Fruit fly (Drosophila melanogaster) whole organism, embryonic: ENCODE results near the gene mRpL50.

Experiments
- Atf6 ChIP-seq: fragments of 200-800 bp; sonication (Bioruptor generic); IDR thresholded peaks from 2 replicates; pipeline ENCODE4 v1.3.6; 2022; ENCODE audit warnings: missing biosample characterization, missing genetic modification characterization
- CG10147 ChIP-seq: fragments of 200-800 bp; sonication (Bioruptor generic); optimal IDR thresholded peaks from 2 replicates; lab custom pipeline; 2019; ENCODE audit warnings: missing biosample characterization, mild to moderate bottlenecking, missing genetic modification characterization, moderate library complexity
- CG10959 ChIP-seq: fragments of 200-800 bp; sonication (Bioruptor generic); IDR thresholded peaks from 2 replicates; pipeline ENCODE4 v1.3.6; 2022; ENCODE audit warnings: missing biosample characterization, missing genetic modification characterization
- CG11695 ChIP-seq: fragments of 200-800 bp; sonication (Bioruptor generic); IDR thresholded peaks from 3 replicates; pipeline ENCODE4 v1.3.6; 2022; ENCODE audit warnings: missing biosample characterization, missing genetic modification characterization
- CG13894 ChIP-seq: fragments of 200-800 bp; sonication (Bioruptor generic); optimal IDR thresholded peaks from 3 replicates; lab custom pipeline; 2018; ENCODE audit warnings: missing biosample characterization, mild to moderate bottlenecking, missing genetic modification characterization, moderate library complexity
- CG1603 ChIP-seq: fragments of 200-800 bp; sonication (Bioruptor generic); optimal IDR thresholded peaks from 2 replicates; lab custom pipeline; 2019; ENCODE audit warnings: missing biosample characterization, mild to moderate bottlenecking, missing genetic modification characterization, moderate library complexity
- CG17385 ChIP-seq: fragments of 200-800 bp; sonication (Bioruptor generic); optimal IDR thresholded peaks from 3 replicates; lab custom pipeline; 2018; ENCODE audit warnings: missing biosample characterization, mild to moderate bottlenecking, missing genetic modification characterization
- CG17802 ChIP-seq: fragments of 200-800 bp; sonication (Bioruptor generic); optimal IDR thresholded peaks from 2 replicates; lab custom pipeline; 2018; ENCODE audit warnings: missing biosample characterization, mild to moderate bottlenecking, missing genetic modification characterization, moderate library complexity
- CG17829 ChIP-seq: fragments of 200-800 bp; optimal IDR thresholded peaks from 2 replicates; lab custom pipeline; 2019; ENCODE audit warnings: missing biosample characterization, mild to moderate bottlenecking, missing genetic modification characterization, moderate library complexity
- CG18476 ChIP-seq: fragments of 200-800 bp; sonication (Bioruptor generic); optimal IDR thresholded peaks from 2 replicates; lab custom pipeline; 2016; ENCODE audit warnings: missing biosample characterization, mild to moderate bottlenecking, missing genetic modification characterization
- CG2116 ChIP-seq: fragments of 200-800 bp; sonication (Bioruptor generic); optimal IDR thresholded peaks from 3 replicates; lab custom pipeline; 2018; ENCODE audit warnings: missing biosample characterization, mild to moderate bottlenecking, missing genetic modification characterization
- CG30431 ChIP-seq: fragments of 200-800 bp; sonication (Bioruptor generic); optimal IDR thresholded peaks from 2 replicates; lab custom pipeline; 2017; ENCODE audit warnings: missing biosample characterization, missing genetic modification characterization
- CG31441 ChIP-seq: fragments of 200-800 bp; sonication (Bioruptor generic); IDR thresholded peaks from 2 replicates; pipeline ENCODE4 v1.3.6; 2022; ENCODE audit warnings: missing biosample characterization, missing genetic modification characterization
- CG32532 ChIP-seq: fragments of 200-800 bp; sonication (Bioruptor generic); IDR thresholded peaks from 2 replicates; pipeline ENCODE4 v1.3.6; 2022; ENCODE audit warnings: missing biosample characterization, missing genetic modification characterization
- CG34224 ChIP-seq: fragments of 200-800 bp; sonication (Bioruptor generic); IDR thresholded peaks from 3 replicates; pipeline ENCODE4 v1.3.6; 2022; ENCODE audit warnings: missing biosample characterization, missing genetic modification characterization; ENCODE audit not compliant: partially characterized antibody
- CG34422 ChIP-seq: fragments of 200-800 bp; sonication (Bioruptor generic); IDR thresholded peaks from 3 replicates; pipeline ENCODE4 v1.3.6; 2022; ENCODE audit warnings: missing biosample characterization, missing genetic modification characterization
- CG3838 ChIP-seq: fragments of 200-800 bp; sonication (Bioruptor generic); optimal IDR thresholded peaks from 3 replicates; lab custom pipeline; 2016; ENCODE audit warnings: missing biosample characterization, missing genetic modification characterization
- CG4360 ChIP-seq: fragments of 200-800 bp; sonication (Bioruptor generic); IDR thresholded peaks from 2 replicates; pipeline ENCODE4 v1.3.6; 2022; ENCODE audit warnings: missing biosample characterization, missing genetic modification characterization
- CG4730 ChIP-seq: fragments of 200-800 bp; sonication (Bioruptor generic); IDR thresholded peaks from 2 replicates; pipeline ENCODE4 v1.3.6; 2022; ENCODE audit warnings: missing biosample characterization, missing genetic modification characterization
- CG6689 ChIP-seq: fragments of 200-800 bp; sonication (Bioruptor generic); IDR thresholded peaks from 2 replicates; pipeline ENCODE4 v1.3.6; 2022; ENCODE audit warnings: missing biosample characterization, missing genetic modification characterization
- CG7372 ChIP-seq: fragments of 200-800 bp; sonication (Bioruptor generic); IDR thresholded peaks from 2 replicates; pipeline ENCODE4 v1.3.6; 2022; ENCODE audit warnings: missing biosample characterization, missing genetic modification characterization
- CG8765 ChIP-seq: fragments of 200-800 bp; sonication (Bioruptor generic); IDR thresholded peaks from 2 replicates; pipeline ENCODE4 v1.3.6; 2022; ENCODE audit warnings: missing biosample characterization, missing genetic modification characterization
- CHES-1-like ChIP-seq: fragments of 200-800 bp; sonication (Bioruptor generic); optimal IDR thresholded peaks from 2 replicates; lab custom pipeline; 2016; ENCODE audit warnings: missing biosample characterization, missing genetic modification characterization
- Chrac-16 ChIP-seq: fragments of 200-800 bp; sonication (Bioruptor generic); optimal IDR thresholded peaks from 3 replicates; lab custom pipeline; 2016; ENCODE audit warnings: missing biosample characterization, missing genetic modification characterization
- CoRest ChIP-seq: fragments of 200-800 bp; sonication (Bioruptor generic); optimal IDR thresholded peaks from 3 replicates; lab custom pipeline; 2018; ENCODE audit warnings: missing biosample characterization, mild to moderate bottlenecking, missing genetic modification characterization, moderate library complexity
- Dbx ChIP-seq: fragments of 200-800 bp; sonication (Bioruptor generic); IDR thresholded peaks from 3 replicates; pipeline ENCODE4 v1.3.6; 2022; ENCODE audit warnings: missing biosample characterization, missing genetic modification characterization
- Dll ChIP-seq: fragments of 200-800 bp; sonication (Bioruptor generic); IDR thresholded peaks from 4 replicates; pipeline ENCODE4 v1.3.6; 2022; ENCODE audit warnings: missing biosample characterization, missing genetic modification characterization; ENCODE audit not compliant: partially characterized antibody
- Doc2 ChIP-seq: fragments of 200-800 bp; sonication (Bioruptor generic); IDR thresholded peaks from 2 replicates; pipeline ENCODE4 v1.3.6; 2022; ENCODE audit warnings: missing biosample characterization, missing genetic modification characterization
- Doc3 ChIP-seq: fragments of 200-800 bp; sonication (Bioruptor generic); IDR thresholded peaks from 3 replicates; pipeline ENCODE4 v1.3.6; 2022; ENCODE audit warnings: missing biosample characterization, missing genetic modification characterization; ENCODE audit not compliant: partially characterized antibody
- Fer3 ChIP-seq: fragments of 200-800 bp; sonication (Bioruptor generic); optimal IDR thresholded peaks from 2 replicates; lab custom pipeline; 2018; ENCODE audit warnings: missing biosample characterization, mild to moderate bottlenecking, missing genetic modification characterization, moderate library complexity
- HmgD ChIP-seq: fragments of 200-800 bp; sonication (Bioruptor generic); optimal IDR thresholded peaks from 3 replicates; lab custom pipeline; 2016; ENCODE audit warnings: missing biosample characterization, missing genetic modification characterization
- Lhr ChIP-seq: fragments of 200-800 bp; sonication (Bioruptor generic); optimal IDR thresholded peaks from 3 replicates; lab custom pipeline; 2017; ENCODE audit warnings: mild to moderate bottlenecking, missing biosample characterization, missing genetic modification reagents, missing genetic modification characterization
- Lim3 ChIP-seq: fragments of 200-800 bp; sonication (Bioruptor generic); IDR thresholded peaks from 2 replicates; pipeline ENCODE4 v1.3.6; 2022; ENCODE audit warnings: missing biosample characterization, missing genetic modification characterization
- Mes4 ChIP-seq: fragments of 200-800 bp; sonication (Bioruptor generic); optimal IDR thresholded peaks from 2 replicates; lab custom pipeline; 2016; ENCODE audit warnings: missing biosample characterization, missing genetic modification characterization
- Stat92E ChIP-seq, 3 experiments: fragments of >200 bp in 2 of 3; fragments of 200-800 bp in 1 of 3; sonication (Bioruptor generic) in 1 of 3; optimal IDR thresholded peaks; 2 replicates each; lab custom pipeline; 2017 to 2019; ENCODE audit warnings: missing biosample characterization in 3 of 3, missing genetic modification characterization in 3 of 3, mild to moderate bottlenecking in 1 of 3, moderate library complexity in 1 of 3
- Tbp ChIP-seq: fragments of >200 bp; optimal IDR thresholded peaks from 2 replicates; lab custom pipeline; 2018; ENCODE audit warnings: missing biosample characterization, missing genetic modification characterization
- ab ChIP-seq: fragments of 200-800 bp; sonication (Bioruptor generic); optimal IDR thresholded peaks from 2 replicates; lab custom pipeline; 2016; ENCODE audit warnings: missing biosample characterization, missing genetic modification characterization
- bowl ChIP-seq: fragments of 200-800 bp; sonication (Bioruptor generic); IDR thresholded peaks from 2 replicates; pipeline ENCODE4 v1.3.6; 2022; ENCODE audit warnings: missing biosample characterization, missing genetic modification characterization
- cad ChIP-seq: fragments of >200 bp; optimal IDR thresholded peaks from 2 replicates; lab custom pipeline; 2017; ENCODE audit warnings: missing biosample characterization, missing genetic modification characterization
- chinmo ChIP-seq: fragments of 200-800 bp; sonication (Bioruptor generic); IDR thresholded peaks from 4 replicates; pipeline ENCODE4 v1.3.6; 2022; ENCODE audit warnings: missing biosample characterization, missing genetic modification characterization; ENCODE audit not compliant: partially characterized antibody
- dpn ChIP-seq, 2 experiments: fragments of 200-800 bp; sonication (Bioruptor generic); optimal IDR thresholded peaks; 3 replicates each; lab custom pipeline; 2016; ENCODE audit warnings: missing biosample characterization in 2 of 2, missing genetic modification characterization in 2 of 2
- fu2 ChIP-seq: fragments of 200-800 bp; sonication (Bioruptor generic); optimal IDR thresholded peaks from 2 replicates; lab custom pipeline; 2016; ENCODE audit warnings: missing biosample characterization, missing genetic modification characterization
- gem ChIP-seq: fragments of 200-800 bp; sonication (Bioruptor generic); optimal IDR thresholded peaks from 2 replicates; lab custom pipeline; 2019; ENCODE audit warnings: missing biosample characterization, mild to moderate bottlenecking, missing genetic modification characterization, moderate library complexity
- hth ChIP-seq: fragments of >200 bp; optimal IDR thresholded peaks from 2 replicates; lab custom pipeline; 2017; ENCODE audit warnings: inconsistent platforms
- klu ChIP-seq: fragments of 200-800 bp; sonication (Bioruptor generic); IDR thresholded peaks from 2 replicates; pipeline ENCODE4 v1.3.6; 2022; ENCODE audit warnings: missing biosample characterization, missing genetic modification characterization
- lab ChIP-seq: fragments of 200-800 bp; sonication (Bioruptor generic); optimal IDR thresholded peaks from 3 replicates; lab custom pipeline; 2017; ENCODE audit warnings: missing biosample characterization, missing genetic modification characterization, mild to moderate bottlenecking, moderate library complexity, missing genetic modification reagents
- prd ChIP-seq, 3 experiments: fragments of >200 bp in 2 of 3; fragments of 200-800 bp in 1 of 3; sonication (Bioruptor generic) in 1 of 3; optimal IDR thresholded peaks in 2 of 3; IDR thresholded peaks in 1 of 3; 2 replicates in 2 of 3; 3 replicates in 1 of 3; pipeline versions ENCODE4 v1.3.6 to Lab custom; 2017 to 2022; ENCODE audit warnings: missing biosample characterization in 1 of 3, missing genetic modification characterization in 1 of 3
- schlank ChIP-seq: fragments of 200-800 bp; sonication (Bioruptor generic); optimal IDR thresholded peaks from 2 replicates; lab custom pipeline; 2018; ENCODE audit warnings: missing biosample characterization, mild to moderate bottlenecking, missing genetic modification characterization
- slou ChIP-seq: fragments of 200-800 bp; sonication (Bioruptor generic); optimal IDR thresholded peaks from 3 replicates; lab custom pipeline; 2016; ENCODE audit warnings: missing biosample characterization, missing genetic modification characterization
- vvl ChIP-seq: fragments of 200-800 bp; sonication (Bioruptor generic); IDR thresholded peaks from 2 replicates; pipeline ENCODE4 v1.3.6; 2022; ENCODE audit warnings: missing biosample characterization, missing genetic modification characterization

mRpL50 gene

DNA sequence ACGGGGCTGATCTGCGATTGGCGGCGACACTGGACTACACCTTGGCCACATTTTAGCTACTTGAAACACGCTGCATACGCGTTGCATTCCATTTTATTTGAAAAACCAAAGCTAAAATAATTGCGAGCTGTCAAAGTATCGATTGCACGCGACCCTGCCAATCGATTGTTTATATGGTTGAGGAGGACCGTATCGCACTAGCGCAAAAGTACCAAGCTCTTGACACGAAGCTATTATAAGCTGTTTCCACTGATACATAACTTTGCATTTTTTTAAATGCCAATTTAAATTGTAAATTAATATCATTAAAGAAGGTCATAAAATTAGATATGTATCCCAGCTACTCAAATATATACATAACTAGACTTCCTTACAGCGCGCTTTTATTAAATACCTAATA is 5.4 kb upstream of the mRpL50 start, which contains the start of gene Cdc27 (continued):
- peak; percentile 62 for TF ChIP-seq CoRest (tag; lab: Kevin White, UChicago)
- TF ChIP-seq CG11695 (GFP tag; lab: Robert Waterston, UW), result peak; percentile 30; the same call in 1 of the 3 replicates
- TF ChIP-seq prd (optimal IDR thresholded peaks at IDR 0.05; lab: Kevin White, UChicago), result no peak
- peak; percentile 23; the same call in 1 of the 3 replicates for TF ChIP-seq prd (GFP tag; IDR thresholded peaks at IDR 0.05; lab: Robert Waterston, UW)
- TF ChIP-seq ab (GFP tag; lab: Kevin White, UChicago), result no peak
- TF ChIP-seq CG13894 (tag; lab: Kevin White, UChicago), result peak; percentile 44
- TF ChIP-seq CG30431 (GFP tag; lab: Kevin White, UChicago), result no peak
- peak; percentile 2 for TF ChIP-seq slou (GFP tag; lab: Kevin White, UChicago)
- TF ChIP-seq schlank (tag; lab: Kevin White, UChicago), result no peak
- TF ChIP-seq CG31441, result 0 out of 2 replicates have a peak, but pooled peaks have one; percentile 29
- peak; percentile 78 for TF ChIP-seq CG1603 (tag; lab: Kevin White, UChicago)
- peak; percentile 72 for TF ChIP-seq CG2116
- peak; percentile 55; the same call in 1 of the 4 replicates for TF ChIP-seq chinmo
- TF ChIP-seq klu (GFP tag; lab: Robert Waterston, UW), result no peak
- TF ChIP-seq Mes4 (GFP tag; lab: Kevin White, UChicago), result peak; percentile 22
- TF ChIP-seq CG6689 (GFP tag; lab: Robert Waterston, UW), result peak; percentile 41; the same call in 1 of the 2 replicates
- peak; percentile 47; the same call in 2 of the 3 replicates for TF ChIP-seq Dbx (GFP tag; lab: Robert Waterston, UW)
- peak; percentile 39 for TF ChIP-seq Chrac-16 (GFP tag; lab: Kevin White, UChicago)
- peak; percentile 41 for TF ChIP-seq Fer3
- no peak for TF ChIP-seq Doc2 (GFP tag; lab: Robert Waterston, UW)
- peak; percentile 66 for TF ChIP-seq gem (tag; lab: Kevin White, UChicago)
- peak; percentile 40 for TF ChIP-seq lab (GFP tag; lab: Kevin White, UChicago)
- peak; percentile 59 for TF ChIP-seq HmgD (GFP tag; lab: Kevin White, UChicago)
- TF ChIP-seq dpn (GFP tag; optimal IDR thresholded peaks at IDR 0.05; lab: Kevin White, UChicago), result peak; percentile 43 to 52
- peak in 1 of 3 experiments; percentile 50 for TF ChIP-seq Stat92E (GFP tag; optimal IDR thresholded peaks at IDR 0.05; lab: Kevin White, UChicago)
- no peak for TF ChIP-seq CG4360
- TF ChIP-seq CG3838 (GFP tag; lab: Kevin White, UChicago), result peak; percentile 82
- 0 out of 2 replicates have a peak, but pooled peaks have one; percentile 21 for TF ChIP-seq CG7372 (GFP tag; lab: Robert Waterston, UW)
- peak; percentile 94 for TF ChIP-seq CG17802 (tag; lab: Kevin White, UChicago)
- peak; percentile 32 for TF ChIP-seq CG10147 (GFP tag; lab: Kevin White, UChicago)
- no peak for TF ChIP-seq Tbp (GFP tag; lab: Kevin White, UChicago)
- TF ChIP-seq cad, result no peak
- peak; percentile 20; the same call in 1 of the 2 replicates for TF ChIP-seq Atf6 (GFP tag; lab: Robert Waterston, UW)
- TF ChIP-seq CG17385, result peak; percentile 15
- peak; percentile 63; the same call in 2 of the 3 replicates for TF ChIP-seq Doc3 (GFP tag; lab: Robert Waterston, UW)
- peak; percentile 11 for TF ChIP-seq CHES-1-like
- peak; percentile 86 for TF ChIP-seq vvl (GFP tag; lab: Robert Waterston, UW)
- peak; percentile 77 for TF ChIP-seq CG17829 (tag; lab: Kevin White, UChicago)
- peak; percentile 64 for TF ChIP-seq CG32532
- no peak for TF ChIP-seq hth (lab: Kevin White, UChicago)
- no peak for TF ChIP-seq bowl (GFP tag; lab: Robert Waterston, UW)
- peak; percentile 9 for TF ChIP-seq fu2 (GFP tag; lab: Kevin White, UChicago)
- no peak for TF ChIP-seq CG8765 (GFP tag; lab: Robert Waterston, UW)
- TF ChIP-seq Dll (GFP tag; lab: Robert Waterston, UW), result peak; percentile 85
- TF ChIP-seq CG4730 (GFP tag; lab: Robert Waterston, UW), result no peak
- TF ChIP-seq CG34422 (GFP tag; lab: Robert Waterston, UW), result 0 out of 3 replicates have a peak, but pooled peaks have one; percentile 37
- no peak for TF ChIP-seq CG10959
- TF ChIP-seq CG34224 (GFP tag; lab: Robert Waterston, UW), result peak; percentile 77
- TF ChIP-seq CG18476 (GFP tag; lab: Kevin White, UChicago), result peak; percentile 21
- TF ChIP-seq Lim3 (GFP tag; lab: Robert Waterston, UW), result no peak
- TF ChIP-seq Lhr (GFP tag; lab: Kevin White, UChicago), result peak; percentile 71
